Worm (Caenorhabditis elegans): Measurements from ENCODE around the gene ZK686.5.
A peak's percentile ranks its signal among the peaks of the same experiment; 100 is the strongest.

Gene ZK686.5

DNA sequence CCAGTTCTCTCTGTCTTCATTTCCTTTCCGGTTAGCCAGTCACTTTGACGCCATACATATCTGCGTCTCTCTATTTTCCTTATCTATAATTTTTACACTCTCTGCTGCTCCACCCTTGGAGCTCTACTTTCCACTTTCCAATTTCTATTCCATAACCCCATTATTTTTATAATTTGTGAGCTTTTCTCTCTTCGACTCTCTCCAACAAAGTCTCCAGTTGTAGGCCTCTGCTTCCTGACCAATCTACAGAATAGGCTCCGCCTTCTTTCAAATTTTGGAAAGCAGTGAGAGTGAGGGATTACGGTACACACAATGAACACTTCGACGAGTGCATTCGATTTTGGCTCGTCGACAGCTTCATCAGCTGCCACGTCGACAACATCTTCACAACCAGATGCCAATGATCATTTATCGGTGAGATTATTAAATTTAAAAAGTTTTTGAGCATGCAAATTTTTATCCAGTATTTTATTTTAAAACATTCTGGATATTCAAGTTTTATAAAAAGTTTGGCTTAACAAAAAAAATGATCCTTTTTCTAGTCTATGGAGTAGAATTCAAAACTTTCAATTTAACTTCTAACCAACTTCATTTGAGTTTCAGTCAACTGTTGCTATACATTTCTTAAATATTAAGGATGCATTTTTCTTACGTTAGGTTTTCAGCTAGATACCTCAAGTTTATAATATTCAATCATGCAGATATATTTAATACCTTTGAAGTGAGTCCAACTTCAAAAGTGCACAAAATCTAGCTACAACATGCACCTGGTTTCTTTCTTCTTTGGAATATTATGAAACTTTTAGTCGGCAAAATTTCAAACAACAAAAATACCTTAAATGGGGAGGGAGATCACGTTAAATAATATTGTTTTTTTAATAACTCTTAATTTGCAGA is 47.1 kb upstream of the ZK686.5 start, which contains the start of gene egl-5:
Gene egl-5, plus strand, starts transcription at position 216 of the 897 bp plus-strand sequence.
- TF ChIP-seq lsl-1 (GFP tag; optimal IDR thresholded peaks at IDR 0.05) (no peak), nfyb-1 (GFP tag; IDR thresholded peaks at IDR 0.05) (no peak), F52B5.7 (tag; optimal IDR thresholded peaks at IDR 0.05) (no peak), hmg-1.2 (GFP tag; IDR thresholded peaks at IDR 0.05) (no peak), F39B2.1 (GFP tag; IDR thresholded peaks at IDR 0.05) (no peak), Y67H2A.10 (GFP tag; conservative IDR thresholded peaks at IDR 0.05) (no peak), egrh-3 (GFP tag; IDR thresholded peaks at IDR 0.05) (no peak), D2030.7 (GFP tag; IDR thresholded peaks at IDR 0.05) (no peak), F37B4.10 (GFP tag; IDR thresholded peaks at IDR 0.05) (no peak), snpc-4 (GFP tag; optimal IDR thresholded peaks at IDR 0.05) (no peak), snpc-4 (tag; optimal IDR thresholded peaks at IDR 0.05) (no peak)

ce11 chrIII:7812208-7812880 is 45.0 kb upstream of the ZK686.5 start:
- TF ChIP-seq aptf-2 (GFP tag; conservative IDR thresholded peaks at IDR 0.05), result no peak
- no peak for TF ChIP-seq bed-2 (GFP tag; IDR thresholded peaks at IDR 0.05)
- no peak for TF ChIP-seq nfya-2 (GFP tag; IDR thresholded peaks at IDR 0.05)
- TF ChIP-seq nfyb-1 (GFP tag; IDR thresholded peaks at IDR 0.05), result peak; percentile 80
- TF ChIP-seq ccch-3 (GFP tag; optimal IDR thresholded peaks at IDR 0.05), result no peak
- TF ChIP-seq hsf-1 (GFP tag; IDR thresholded peaks at IDR 0.05), result no peak
- no peak for TF ChIP-seq ceh-79 (tag; optimal IDR thresholded peaks at IDR 0.05)
- peak; percentile 71; the same call in 1 of the 2 replicates for TF ChIP-seq egrh-3 (GFP tag; IDR thresholded peaks at IDR 0.05)
- TF ChIP-seq ztf-25 (GFP tag; IDR thresholded peaks at IDR 0.05), result no peak
- no peak for TF ChIP-seq B0035.1 (tag; optimal IDR thresholded peaks at IDR 0.05)

DNA sequence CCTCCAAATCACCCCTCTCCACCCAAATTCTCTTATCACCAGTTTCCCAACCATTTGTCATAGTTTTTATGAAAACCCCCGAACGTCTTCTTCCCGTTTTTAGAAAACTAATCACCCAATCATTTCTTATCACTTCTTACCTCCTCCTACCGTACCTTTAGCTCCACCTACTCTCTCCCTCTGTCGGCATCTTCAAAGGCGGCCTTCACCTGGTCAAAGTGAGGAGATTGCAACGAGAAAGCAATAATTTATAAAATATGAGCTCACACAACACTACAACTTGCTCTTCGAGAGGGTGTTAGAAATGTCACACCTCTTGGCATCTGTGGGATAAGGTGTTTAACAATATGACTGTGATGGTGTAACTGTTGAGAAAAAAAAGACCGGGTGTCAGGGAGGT is 41.7 kb upstream of the ZK686.5 start:
- TF ChIP-seq nhr-27 (tag; optimal IDR thresholded peaks at IDR 0.05) (no peak), tbp1 (GFP tag; optimal IDR thresholded peaks at IDR 0.05) (no peak), lin-40 (tag; optimal IDR thresholded peaks at IDR 0.05) (no peak), unc-130 (GFP tag; optimal IDR thresholded peaks at IDR 0.05) (no peak), F23B12.7 (tag; optimal IDR thresholded peaks at IDR 0.05; ENCODE audit: insufficient read depth) (no peak), sptf-2 (GFP tag; optimal IDR thresholded peaks at IDR 0.05) (no peak), Y79H2A.3 (GFP tag; conservative IDR thresholded peaks at IDR 0.05) (no peak), hlh-26 (GFP tag; conservative IDR thresholded peaks at IDR 0.05) (no peak), Y67H2A.10 (GFP tag; conservative IDR thresholded peaks at IDR 0.05) (no peak), ztf-18 (tag; optimal IDR thresholded peaks at IDR 0.05) (no peak), bed-2 (GFP tag; IDR thresholded peaks at IDR 0.05) (no peak), rpc-1 (optimal IDR thresholded peaks at IDR 0.05) (no peak), rpc-1 (tag; optimal IDR thresholded peaks at IDR 0.05) (no peak), nfya-1 (tag; optimal IDR thresholded peaks at IDR 0.05; ENCODE audit: borderline replicate concordance, insufficient read depth) (no peak), T26A5.8 (tag; optimal IDR thresholded peaks at IDR 0.05) (no peak), pha-4 (tag; optimal IDR thresholded peaks at IDR 0.05) (no peak)
